Worm (Caenorhabditis elegans) whole organism, L4 larva: ENCODE data around the gene clpp-1.
A peak's percentile ranks its signal among the peaks of the same experiment; 100 is the strongest.

ENCODE experiments used
- F26F4.8 ChIP-seq: fragments of 200-800 bp; sonication (Bioruptor generic); conservative IDR thresholded peaks from 2 replicates; pipeline ENCODE4 v1.3.6; 2022; ENCODE audit warnings: missing genetic modification characterization, missing compliant biosample characterization
- F37D6.2 ChIP-seq: sonication (generic microtip); optimal IDR thresholded peaks from 2 replicates; lab custom pipeline; 2016; ENCODE audit warnings: mild to moderate bottlenecking, missing genetic modification characterization, missing compliant biosample characterization
- Y105C5A.15 ChIP-seq: fragments of 200-800 bp; sonication (Bioruptor generic); IDR thresholded peaks from 2 replicates; pipeline ENCODE4 v1.3.6; 2022; ENCODE audit warnings: missing genetic modification characterization, missing compliant biosample characterization
- Y48G9A.11 ChIP-seq: fragments of 200-800 bp; sonication (Bioruptor generic); IDR thresholded peaks from 2 replicates; pipeline ENCODE4 v1.3.6; 2022; ENCODE audit warnings: missing genetic modification reagents, missing genetic modification characterization, missing compliant biosample characterization
- Y5F2A.4 ChIP-seq: fragments of 200-800 bp; sonication (Bioruptor generic); optimal IDR thresholded peaks from 2 replicates; lab custom pipeline; 2018; ENCODE audit warnings: mild to moderate bottlenecking, missing genetic modification characterization, missing compliant biosample characterization
- aha-1 ChIP-seq: fragments of 150-350 bp; peaks from one replicate; lab custom pipeline; 2014; ENCODE audit warnings: missing biosample characterization, missing genetic modification characterization
- arid-1 ChIP-seq: fragments of 200-800 bp; sonication (Bioruptor generic); conservative IDR thresholded peaks from 2 replicates; pipeline ENCODE4 v1.3.6; 2022; ENCODE audit warnings: missing genetic modification reagents, missing genetic modification characterization, missing compliant biosample characterization
- attf-4 ChIP-seq: sonication (generic microtip); optimal IDR thresholded peaks from 3 replicates; lab custom pipeline; 2017; ENCODE audit warnings: missing biosample characterization, missing genetic modification characterization
- ceh-44 ChIP-seq: fragments of 200-800 bp; sonication (Bioruptor generic); IDR thresholded peaks from 2 replicates; pipeline ENCODE4 v1.3.6; 2022; ENCODE audit warnings: missing genetic modification reagents, missing genetic modification characterization, missing compliant biosample characterization
- daf-12 ChIP-seq: fragments of 150-350 bp; optimal IDR thresholded peaks from 2 replicates; lab custom pipeline; 2014; ENCODE audit warnings: missing biosample characterization, missing genetic modification reagents, missing genetic modification characterization
- daf-19 ChIP-seq: fragments of 200-800 bp; sonication (Bioruptor generic); conservative IDR thresholded peaks from 2 replicates; pipeline ENCODE4 v1.3.6; 2022; ENCODE audit warnings: missing genetic modification characterization, missing compliant biosample characterization
- dmd-8 ChIP-seq: fragments of 200-800 bp; sonication (Bioruptor generic); IDR thresholded peaks from 2 replicates; pipeline ENCODE4 v1.3.6; 2022; ENCODE audit warnings: missing genetic modification characterization, missing compliant biosample characterization
- fos-1 ChIP-seq: fragments of 150-350 bp; optimal IDR thresholded peaks from 2 replicates; lab custom pipeline; 2014; ENCODE audit warnings: missing biosample characterization, missing genetic modification characterization
- hif-1 ChIP-seq, 2 experiments: sonication (generic microtip); optimal IDR thresholded peaks; 2 replicates each; lab custom pipeline; 2016 to 2017; ENCODE audit warnings: missing compliant biosample characterization in 2 of 2, missing genetic modification characterization in 2 of 2, missing genetic modification reagents in 2 of 2, missing genotype in 2 of 2, mild to moderate bottlenecking in 1 of 2
- hlh-11 ChIP-seq: fragments of 200-800 bp; sonication (Bioruptor generic); optimal IDR thresholded peaks from 2 replicates; lab custom pipeline; 2018; ENCODE audit warnings: mild to moderate bottlenecking, missing genetic modification characterization, missing compliant biosample characterization
- hmg-1.1 ChIP-seq: fragments of 200-800 bp; sonication (Bioruptor generic); IDR thresholded peaks from 2 replicates; pipeline ENCODE4 v1.3.6; 2022; ENCODE audit warnings: missing genetic modification reagents, missing genetic modification characterization, missing compliant biosample characterization
- lim-7 ChIP-seq: fragments of 200-800 bp; sonication (Bioruptor generic); IDR thresholded peaks from 2 replicates; pipeline ENCODE4 v1.3.6; 2022; ENCODE audit warnings: missing genetic modification characterization, missing compliant biosample characterization
- lin-15B ChIP-seq: fragments of 150-350 bp; sonication (generic microtip); optimal IDR thresholded peaks from 3 replicates; lab custom pipeline; 2014; ENCODE audit warnings: missing biosample characterization, missing genetic modification characterization
- lir-3 ChIP-seq: sonication (generic microtip); optimal IDR thresholded peaks from 2 replicates; lab custom pipeline; 2016; ENCODE audit warnings: mild to moderate bottlenecking, missing genetic modification characterization, missing compliant biosample characterization
- madf-9 ChIP-seq: fragments of 200-800 bp; sonication (Bioruptor generic); conservative IDR thresholded peaks from 2 replicates; pipeline ENCODE4 v1.3.6; 2022; ENCODE audit warnings: missing genetic modification reagents, missing genetic modification characterization, missing compliant biosample characterization
- mes-2 ChIP-seq: sonication (generic microtip); optimal IDR thresholded peaks from 2 replicates; lab custom pipeline; 2016; ENCODE audit warnings: missing genotype, mild to moderate bottlenecking, missing genetic modification characterization, missing compliant biosample characterization; ENCODE audit not compliant: poor library complexity, severe bottlenecking
- mxl-2 ChIP-seq: fragments of 200-800 bp; sonication (Bioruptor generic); conservative IDR thresholded peaks from 2 replicates; pipeline ENCODE4 v1.3.6; 2022; ENCODE audit warnings: missing genetic modification reagents, missing genetic modification characterization, missing compliant biosample characterization
- nhr-237 ChIP-seq: sonication (generic microtip); optimal IDR thresholded peaks from 2 replicates; lab custom pipeline; 2017; ENCODE audit warnings: missing biosample characterization, missing genetic modification characterization
- nhr-41 ChIP-seq: fragments of 200-800 bp; sonication (Bioruptor generic); IDR thresholded peaks from 2 replicates; pipeline ENCODE4 v1.3.6; 2022; ENCODE audit warnings: missing genetic modification reagents, missing genetic modification characterization, missing compliant biosample characterization
- nhr-48 ChIP-seq: sonication (generic microtip); optimal IDR thresholded peaks from 2 replicates; lab custom pipeline; 2016; ENCODE audit warnings: mild to moderate bottlenecking, missing genetic modification characterization, missing compliant biosample characterization
- rbr-2 ChIP-seq: sonication (generic microtip); optimal IDR thresholded peaks from 2 replicates; lab custom pipeline; 2016; ENCODE audit warnings: missing genotype, missing genetic modification characterization, missing compliant biosample characterization
- set-16 ChIP-seq: fragments of 200-800 bp; sonication (Bioruptor generic); IDR thresholded peaks from 2 replicates; pipeline ENCODE4 v1.3.6; 2022; ENCODE audit warnings: missing genetic modification reagents, missing genetic modification characterization, missing compliant biosample characterization
- spr-3 ChIP-seq: fragments of 200-800 bp; sonication (Bioruptor generic); optimal IDR thresholded peaks from 2 replicates; lab custom pipeline; 2018; ENCODE audit warnings: mild to moderate bottlenecking, missing genetic modification characterization, missing compliant biosample characterization
- tra-1 ChIP-seq: fragments of 200-800 bp; sonication (Bioruptor generic); IDR thresholded peaks from 2 replicates; pipeline ENCODE4 v1.3.6; 2022; ENCODE audit warnings: missing genetic modification reagents, missing genetic modification characterization, missing compliant biosample characterization
- unc-62 ChIP-seq, 3 experiments: fragments of 150-350 bp in 1 of 3; sonication (generic microtip); optimal IDR thresholded peaks in 2 of 3; peaks in 1 of 3; 1 replicate in 1 of 3; 2 replicates in 2 of 3; lab custom pipeline; 2014 to 2017; ENCODE audit warnings: missing biosample characterization in 3 of 3, missing genetic modification characterization in 3 of 3, missing genetic modification reagents in 3 of 3, missing genotype in 1 of 3
- vab-7 ChIP-seq: fragments of 200-800 bp; sonication (Bioruptor generic); IDR thresholded peaks from 2 replicates; pipeline ENCODE4 v1.3.6; 2022; ENCODE audit warnings: missing genetic modification reagents, missing genetic modification characterization, missing compliant biosample characterization
- ztf-7 ChIP-seq: fragments of 150-350 bp; optimal IDR thresholded peaks from 2 replicates; lab custom pipeline; 2014; ENCODE audit warnings: missing biosample characterization, missing genetic modification characterization

Gene clpp-1

DNA sequence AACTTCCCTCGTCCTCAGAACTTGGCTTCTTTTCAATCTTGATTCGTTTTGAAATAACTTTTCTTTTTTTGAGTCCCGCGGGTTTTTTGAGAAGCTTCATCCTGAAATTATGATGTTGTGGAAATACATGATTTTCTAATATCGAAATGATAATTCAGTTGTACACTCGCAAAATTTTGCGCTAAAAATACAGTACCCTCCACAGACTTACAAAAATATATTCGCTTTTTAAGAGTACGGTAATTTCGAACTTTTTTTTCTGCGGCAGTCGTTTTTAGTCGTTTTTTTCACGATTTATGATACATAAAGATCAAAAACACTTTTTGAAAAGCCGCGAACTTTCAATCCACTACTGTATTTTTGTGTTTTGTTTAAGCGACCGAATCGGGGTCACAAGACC lies 42.4 kb upstream of the clpp-1 start, which contains the start of gene pro-2:
TSS of gene pro-2 (minus strand) at position 101 of the 400 bp plus-strand sequence.
- TF ChIP-seq tra-1 (no peak), nhr-237 (tag; lab: Kevin White, UChicago) (no peak), F37D6.2 (tag; lab: Kevin White, UChicago) (no peak)

DNA sequence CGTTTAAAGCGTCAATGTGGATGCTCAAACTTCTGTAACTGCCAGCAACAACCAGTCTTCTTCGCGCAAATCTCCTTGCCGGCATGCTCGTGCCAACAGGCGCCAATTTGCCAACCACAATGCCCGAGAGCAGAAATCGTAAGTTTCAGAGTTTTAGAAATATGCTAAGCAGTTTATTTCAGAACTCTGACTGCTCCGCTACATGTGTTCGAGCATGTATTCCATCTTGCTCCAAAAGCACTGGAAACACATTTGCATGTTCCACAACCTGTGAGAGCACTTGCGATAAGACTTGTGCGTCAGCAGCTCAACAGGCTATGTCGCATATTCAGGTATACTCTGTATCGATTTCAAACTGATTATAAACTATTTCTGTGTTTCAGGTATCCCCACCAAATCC lies 27.1 kb upstream of the clpp-1 start:
- TF ChIP-seq aha-1 (tag; lab: Kevin White, UChicago) = peak; percentile 92
- no peak for TF ChIP-seq Y5F2A.4 (GFP tag; lab: Kevin White, UChicago)

DNA sequence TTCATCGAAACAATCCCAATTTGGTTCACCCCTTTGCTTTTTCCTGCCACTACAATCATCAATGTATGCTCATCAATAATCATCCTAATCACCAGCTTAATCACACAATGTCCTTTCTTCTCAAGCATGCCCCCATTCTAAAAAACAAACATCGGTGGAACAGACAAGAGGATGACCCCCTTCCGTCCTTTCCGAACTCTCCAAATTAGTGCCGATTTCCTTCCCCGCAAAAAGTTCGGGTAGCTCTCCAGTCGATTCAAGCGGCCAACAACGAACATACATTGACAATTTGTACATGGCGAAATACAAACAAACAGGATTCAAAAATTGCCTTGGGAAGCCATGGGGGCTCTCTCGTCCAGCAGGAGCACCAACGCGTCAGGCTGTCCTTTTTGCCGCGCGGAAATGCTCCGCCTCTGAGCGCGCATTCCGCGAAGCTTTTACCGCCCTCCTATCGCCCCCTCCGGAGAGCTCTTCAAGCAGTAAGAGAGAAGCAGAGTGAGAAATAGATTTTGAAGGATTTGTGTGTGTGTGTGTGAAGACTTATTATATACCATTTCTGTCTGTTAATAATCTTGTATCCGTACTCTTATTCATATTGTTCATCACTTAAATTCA lies 23.1 kb upstream of the clpp-1 start, which contains the start of gene appg-1:
TSS of gene appg-1 (plus strand) at position 427 of the 618 bp plus-strand sequence.
- TF ChIP-seq mes-2 (no peak), ztf-7 (tag; lab: Kevin White, UChicago) (no peak), Y48G9A.11 (GFP tag; lab: Robert Waterston, UW) (no peak), spr-3 (GFP tag; lab: Kevin White, UChicago) (peak; percentile 3), hlh-11 (tag; lab: Kevin White, UChicago) (no peak), ceh-44 (no peak), arid-1 (GFP tag; lab: Robert Waterston, UW) (no peak), set-16 (GFP tag; lab: Robert Waterston, UW) (peak; percentile 86), lir-3 (tag; lab: Kevin White, UChicago) (no peak), F26F4.8 (GFP tag; lab: Robert Waterston, UW) (0 out of 2 replicates have a peak, but pooled peaks have one; percentile 5), attf-4 (no peak), lim-7 (no peak), madf-9 (GFP tag; lab: Robert Waterston, UW) (0 out of 2 replicates have a peak, but pooled peaks have one; percentile 6), lin-15B (tag; lab: Kevin White, UChicago) (no peak), nhr-41 (no peak), dmd-8 (GFP tag; lab: Robert Waterston, UW) (0 out of 2 replicates have a peak, but pooled peaks have one; percentile 34), hif-1 (tag; optimal IDR thresholded peaks at IDR 0.05; lab: Kevin White, UChicago) (no peak), fos-1 (no peak), aha-1 (tag; lab: Kevin White, UChicago) (peak; percentile 91), Y105C5A.15 (GFP tag; lab: Robert Waterston, UW) (no peak)
- TF ChIP-seq, all 104 proteins: peak for 6

DNA sequence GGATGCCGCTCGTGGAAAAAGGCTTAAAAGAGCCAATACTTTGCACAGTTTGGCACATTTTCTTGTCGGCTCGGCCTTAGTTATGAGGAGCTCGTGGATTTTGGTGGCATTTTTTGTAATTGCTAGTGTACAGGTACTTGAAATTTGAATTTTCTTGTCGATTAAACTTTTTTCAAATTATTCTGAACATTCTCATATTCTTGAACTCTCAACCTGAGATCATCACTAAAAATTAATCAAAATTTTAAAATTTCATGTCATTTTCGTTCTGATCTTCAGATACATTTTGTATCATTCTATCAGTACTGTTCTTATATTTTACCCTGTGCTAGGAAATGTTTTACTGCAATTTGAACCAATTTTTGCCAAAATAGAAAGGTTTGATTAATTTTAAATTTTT lies 18.8 kb upstream of the clpp-1 start, which contains the start of gene idpp-4:
TSS of gene idpp-4 (plus strand) at position 51 of the 400 bp plus-strand sequence.
- no peak for TF ChIP-seq daf-12
- TF ChIP-seq unc-62 (GFP tag; optimal IDR thresholded peaks at IDR 0.05 in 1 of 2; lab: Kevin White, UChicago) = peak in 1 of 2 experiments; percentile 93
- TF ChIP-seq unc-62 (tag; optimal IDR thresholded peaks at IDR 0.05; lab: Kevin White, UChicago) = no peak

DNA sequence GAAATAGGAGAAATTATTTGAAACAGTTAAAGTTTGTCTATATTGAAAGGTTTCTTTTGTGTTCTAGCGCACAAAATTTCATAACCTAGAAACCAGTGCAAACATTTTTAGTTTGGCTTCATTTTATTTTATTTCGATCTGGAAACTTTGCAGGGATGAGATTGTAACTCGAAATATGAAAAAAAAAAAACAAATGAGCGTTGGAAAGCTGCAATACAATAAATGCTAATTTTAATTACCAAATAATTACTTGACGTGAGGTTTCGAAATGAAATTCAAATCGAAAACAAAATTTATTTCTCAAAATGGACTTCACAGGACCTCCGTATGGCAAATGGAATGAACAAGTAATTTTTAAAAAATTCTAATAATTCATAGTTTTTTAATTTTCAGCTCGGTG lies 14.4 kb upstream of the clpp-1 start, which contains the start of gene M02G9.4:
TSS of gene M02G9.4 (plus strand) at position 301 of the 400 bp plus-strand sequence.
- TF ChIP-seq hmg-1.1 (GFP tag; lab: Robert Waterston, UW) (no peak), daf-19 (no peak), rbr-2 (no peak), nhr-48 (tag; lab: Kevin White, UChicago) (no peak), vab-7 (GFP tag; lab: Robert Waterston, UW) (no peak), mxl-2 (no peak)
- TF ChIP-seq, all 104 proteins: peak for 0
